Fruit fly (Drosophila melanogaster): ENCODE data around the gene CG32264.

The CG32264 gene

DNA sequence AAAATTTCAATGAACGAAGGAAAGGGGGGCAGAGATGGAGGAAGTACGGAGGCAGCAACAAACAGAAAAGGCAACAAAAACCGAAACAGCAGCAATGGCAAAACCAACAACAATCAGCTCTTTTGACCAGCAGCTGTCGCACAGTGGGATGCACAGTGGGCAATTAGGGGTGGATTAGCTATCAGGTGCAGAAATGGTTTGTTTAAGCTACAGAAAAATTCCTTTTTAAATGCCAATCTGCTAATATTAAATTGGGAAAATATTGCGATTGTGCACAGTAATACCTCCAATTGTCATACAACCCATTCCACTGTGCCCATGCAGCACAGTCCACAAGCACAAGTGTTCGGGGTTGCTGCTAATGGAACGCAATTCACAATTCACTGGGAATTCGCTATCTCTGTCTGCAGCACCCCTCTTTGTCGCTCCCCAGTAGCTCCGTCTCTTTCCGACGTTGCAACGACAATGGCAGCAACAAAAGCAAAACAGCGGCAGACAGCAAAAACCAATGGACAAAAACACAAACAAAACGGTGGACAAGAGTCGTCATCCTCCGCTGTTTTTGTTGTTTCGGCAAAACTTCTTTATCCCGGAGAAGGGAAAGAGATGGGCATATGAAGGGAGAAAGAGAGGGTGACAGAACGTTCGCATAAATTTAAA, 21.1 kb downstream of the CG32264 start (continued):
- TF ChIP-seq abd-A (tag; optimal IDR thresholded peaks at IDR 0.05) = peak; percentile 25
- peak; percentile 91 for TF ChIP-seq CG11504 (tag; optimal IDR thresholded peaks at IDR 0.05)
- TF ChIP-seq slbo (GFP tag; IDR thresholded peaks at IDR 0.05) = peak; percentile 95
- TF ChIP-seq usp (GFP tag; optimal IDR thresholded peaks at IDR 0.05) = no peak
- TF ChIP-seq CG10431 (GFP tag; optimal IDR thresholded peaks at IDR 0.05) = no peak
- TF ChIP-seq TFAM (GFP tag; optimal IDR thresholded peaks at IDR 0.05) = peak; percentile 13
- TF ChIP-seq CG17186 (GFP tag; optimal IDR thresholded peaks at IDR 0.05) = peak; percentile 68
- TF ChIP-seq CG8944 (GFP tag; optimal IDR thresholded peaks at IDR 0.05) = peak; percentile 95
- peak; percentile 94 for TF ChIP-seq CG3065 (GFP tag; optimal IDR thresholded peaks at IDR 0.05)
- TF ChIP-seq gsb-n (tag; optimal IDR thresholded peaks at IDR 0.05) = peak; percentile 94
- peak; percentile 89 for TF ChIP-seq CG12155 (GFP tag; optimal IDR thresholded peaks at IDR 0.05)
- peak; percentile 93 for TF ChIP-seq Hmr (GFP tag; optimal IDR thresholded peaks at IDR 0.05)
- TF ChIP-seq Lim3 (GFP tag; IDR thresholded peaks at IDR 0.05) = peak; percentile 89
- peak; percentile 96 for TF ChIP-seq NC2β (GFP tag; optimal IDR thresholded peaks at IDR 0.05)
- TF ChIP-seq repo (GFP tag; optimal IDR thresholded peaks at IDR 0.05) = peak; percentile 84
- TF ChIP-seq CG10543 (GFP tag; optimal IDR thresholded peaks at IDR 0.05) = peak; percentile 31
- no peak for TF ChIP-seq Nf-YC (tag; optimal IDR thresholded peaks at IDR 0.05)
- TF ChIP-seq Ravus (GFP tag; IDR thresholded peaks at IDR 0.05) = peak; percentile 87
- peak; percentile 91 for TF ChIP-seq Nf-YA (GFP tag; IDR thresholded peaks at IDR 0.05)
- TF ChIP-seq stwl (tag; optimal IDR thresholded peaks at IDR 0.05) = peak; percentile 6
- TF ChIP-seq Xrp1 (GFP tag; IDR thresholded peaks at IDR 0.05) = peak; percentile 98
- peak; percentile 96 for TF ChIP-seq Chrac-16 (GFP tag; optimal IDR thresholded peaks at IDR 0.05)
- peak; percentile 95 for TF ChIP-seq CG14014 (GFP tag; IDR thresholded peaks at IDR 0.05)
- peak; percentile 97 for TF ChIP-seq seq (GFP tag; IDR thresholded peaks at IDR 0.05)
- peak; percentile 96 for TF ChIP-seq ATbp (GFP tag; optimal IDR thresholded peaks at IDR 0.05)
- no peak for TF ChIP-seq cg (GFP tag; optimal IDR thresholded peaks at IDR 0.05)
- peak; percentile 50 for TF ChIP-seq CG7745 (tag; optimal IDR thresholded peaks at IDR 0.05)
- peak; percentile 52 for TF ChIP-seq YL-1 (GFP tag; optimal IDR thresholded peaks at IDR 0.05)
- TF ChIP-seq CG6175 (GFP tag; IDR thresholded peaks at IDR 0.05) = peak; percentile 77; the same call in 2 of the 3 replicates
- no peak for TF ChIP-seq CG4328 (GFP tag; optimal IDR thresholded peaks at IDR 0.05)
- TF ChIP-seq CG7556 (GFP tag; optimal IDR thresholded peaks at IDR 0.05) = peak; percentile 91
- TF ChIP-seq Oli (tag; optimal IDR thresholded peaks at IDR 0.05) = peak; percentile 97
- TF ChIP-seq run (tag; optimal IDR thresholded peaks at IDR 0.05) = peak; percentile 91
- peak; percentile 89 for TF ChIP-seq CkIIα-i1 (GFP tag; IDR thresholded peaks at IDR 0.05)
- peak; percentile 87 for TF ChIP-seq CG3407 (GFP tag; optimal IDR thresholded peaks at IDR 0.05)
- peak; percentile 98 for TF ChIP-seq Antp (GFP tag; optimal IDR thresholded peaks at IDR 0.05)
- no peak for TF ChIP-seq B-H2 (GFP tag; optimal IDR thresholded peaks at IDR 0.05)
- peak; percentile 83 for TF ChIP-seq CG12744 (GFP tag; optimal IDR thresholded peaks at IDR 0.05)
- TF ChIP-seq CG15696 (tag; optimal IDR thresholded peaks at IDR 0.05) = peak; percentile 69
- peak; percentile 96 for TF ChIP-seq ara (GFP tag; IDR thresholded peaks at IDR 0.05)
- peak; percentile 91 for TF ChIP-seq btn (GFP tag; optimal IDR thresholded peaks at IDR 0.05)
- peak; percentile 77 for TF ChIP-seq E2f2 (GFP tag; IDR thresholded peaks at IDR 0.05)
- peak; percentile 97 for TF ChIP-seq Sox102F (GFP tag; optimal IDR thresholded peaks at IDR 0.05)
- peak; percentile 58 for TF ChIP-seq CG10274 (GFP tag; optimal IDR thresholded peaks at IDR 0.05)
- TF ChIP-seq CG18764 (GFP tag; optimal IDR thresholded peaks at IDR 0.05) = peak; percentile 87
- peak; percentile 61 for TF ChIP-seq fd102C (GFP tag; optimal IDR thresholded peaks at IDR 0.05)
- peak; percentile 88 for TF ChIP-seq HHEX (GFP tag; optimal IDR thresholded peaks at IDR 0.05)
- TF ChIP-seq Drgx (GFP tag; IDR thresholded peaks at IDR 0.05) = peak; percentile 99
- TF ChIP-seq CG31365 (tag; optimal IDR thresholded peaks at IDR 0.05) = peak; percentile 73
- peak; percentile 95 for TF ChIP-seq CG8765 (GFP tag; IDR thresholded peaks at IDR 0.05)
